Worm (Caenorhabditis elegans) whole organism, midembryonic: Measurements from ENCODE around the gene K10C2.2.

Experiments
- T22C8.4 ChIP-seq: fragments of 200-800 bp; sonication (Bioruptor generic); IDR thresholded peaks from 2 replicates; pipeline ENCODE4 v1.3.6; 2022; ENCODE audit warnings: missing genetic modification characterization, missing compliant biosample characterization
- cog-1 ChIP-seq: sonication (generic microtip); optimal IDR thresholded peaks from 2 replicates; lab custom pipeline; 2016; ENCODE audit warnings: missing genetic modification characterization, missing compliant biosample characterization
- flt-1 ChIP-seq: fragments of 200-800 bp; sonication (Bioruptor generic); IDR thresholded peaks from 2 replicates; pipeline ENCODE4 v1.3.6; 2022; ENCODE audit warnings: missing genetic modification characterization, missing compliant biosample characterization
- klf-2 ChIP-seq: fragments of 200-800 bp; sonication (Bioruptor generic); conservative IDR thresholded peaks from 2 replicates; pipeline ENCODE4 v1.3.6; 2022; ENCODE audit warnings: missing genetic modification reagents, missing genetic modification characterization, missing compliant biosample characterization
- med-1 ChIP-seq: sonication (generic microtip); optimal IDR thresholded peaks from 2 replicates; lab custom pipeline; 2017; ENCODE audit warnings: missing genetic modification characterization, mild to moderate bottlenecking, missing compliant biosample characterization, antibody characterized with exemption, missing genetic modification reagents; ENCODE audit not compliant: insufficient read depth
- ref-1 ChIP-seq: fragments of 200-800 bp; sonication (Bioruptor generic); conservative IDR thresholded peaks from 2 replicates; pipeline ENCODE4 v1.3.6; 2022; ENCODE audit warnings: missing genetic modification reagents, missing genetic modification characterization, missing compliant biosample characterization
- tab-1 ChIP-seq: fragments of 200-800 bp; sonication (Bioruptor generic); IDR thresholded peaks from 2 replicates; pipeline ENCODE4 v1.3.6; 2022; ENCODE audit warnings: missing genetic modification characterization, missing compliant biosample characterization
- ztf-23 ChIP-seq: fragments of 200-800 bp; sonication (Bioruptor generic); IDR thresholded peaks from 2 replicates; pipeline ENCODE4 v1.3.6; 2022; ENCODE audit warnings: missing genetic modification reagents, missing genetic modification characterization, missing compliant biosample characterization
- ztf-29 ChIP-seq: fragments of 200-800 bp; sonication (Bioruptor generic); IDR thresholded peaks from 2 replicates; pipeline ENCODE4 v1.3.6; 2022; ENCODE audit warnings: missing genetic modification reagents, missing genetic modification characterization, missing compliant biosample characterization

K10C2.2 gene

DNA sequence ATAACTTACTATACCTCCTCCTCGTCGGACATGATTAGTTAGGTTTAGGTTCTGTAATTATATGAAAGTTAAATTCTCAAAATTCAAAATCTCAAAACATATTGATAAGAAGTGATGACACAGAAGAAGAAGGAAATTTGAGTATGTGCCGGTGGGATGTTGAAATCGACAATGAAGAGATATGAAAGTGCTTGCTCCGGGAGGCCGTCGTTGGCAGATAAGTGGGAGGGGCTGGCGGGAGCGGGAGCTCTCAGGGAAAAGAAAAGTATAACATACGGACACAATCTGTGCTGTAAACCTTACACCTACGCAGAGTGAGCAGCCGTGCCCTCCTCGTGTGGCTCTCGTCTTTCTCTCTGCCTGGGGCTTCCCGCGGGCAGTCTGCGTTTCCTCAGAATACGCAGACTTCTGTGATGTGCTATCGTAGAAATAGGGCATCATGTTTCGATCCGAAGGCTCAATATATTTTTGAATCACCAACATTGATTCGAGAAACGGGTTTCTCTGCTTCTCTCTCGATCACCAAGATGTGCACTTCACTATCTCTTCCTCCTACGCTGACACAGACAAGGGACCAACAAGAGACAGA is 23.3 kb downstream of the K10C2.2 start, which contains the start of gene mup-2:
mup-2 (minus strand) TSS at position 51 of the 589 bp plus-strand sequence.
- TF ChIP-seq flt-1 (GFP tag; lab: Robert Waterston, UW) (no peak), ztf-23 (0 out of 2 replicates have a peak, but pooled peaks have one; percentile 30), T22C8.4 (GFP tag; lab: Robert Waterston, UW) (no peak), ztf-29 (GFP tag; lab: Robert Waterston, UW) (no peak), tab-1 (no peak), med-1 (GFP tag; lab: Kevin White, UChicago) (no peak), ref-1 (GFP tag; lab: Robert Waterston, UW) (no peak), cog-1 (tag; lab: Kevin White, UChicago) (peak; percentile 61)

DNA sequence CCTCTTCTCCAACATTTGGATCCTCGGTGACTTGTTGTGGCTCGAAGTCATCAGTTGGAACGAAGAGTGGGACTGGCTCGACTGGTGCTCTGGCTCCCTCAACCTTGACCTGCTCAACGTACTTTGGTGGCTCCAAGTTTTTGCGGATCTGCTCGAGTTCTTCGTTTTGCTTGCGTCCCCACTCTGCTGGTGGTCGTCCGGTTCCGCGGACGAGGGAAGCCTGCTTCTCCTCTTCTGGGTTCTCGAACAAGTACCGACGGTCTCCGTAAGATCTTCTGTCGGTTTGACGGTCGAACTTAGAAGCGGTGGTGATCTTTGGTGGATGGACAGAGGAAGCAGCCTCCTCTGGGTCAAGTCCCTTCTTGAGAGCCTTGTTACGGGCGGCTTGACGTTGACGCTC is 24.9 kb downstream of the K10C2.2 start:
- TF ChIP-seq ztf-23 (no peak), med-1 (GFP tag; lab: Kevin White, UChicago) (no peak), cog-1 (tag; lab: Kevin White, UChicago) (no peak), flt-1 (GFP tag; lab: Robert Waterston, UW) (no peak), T22C8.4 (GFP tag; lab: Robert Waterston, UW) (no peak), ref-1 (GFP tag; lab: Robert Waterston, UW) (no peak), ztf-29 (GFP tag; lab: Robert Waterston, UW) (no peak), klf-2 (no peak), tab-1 (no peak)

DNA sequence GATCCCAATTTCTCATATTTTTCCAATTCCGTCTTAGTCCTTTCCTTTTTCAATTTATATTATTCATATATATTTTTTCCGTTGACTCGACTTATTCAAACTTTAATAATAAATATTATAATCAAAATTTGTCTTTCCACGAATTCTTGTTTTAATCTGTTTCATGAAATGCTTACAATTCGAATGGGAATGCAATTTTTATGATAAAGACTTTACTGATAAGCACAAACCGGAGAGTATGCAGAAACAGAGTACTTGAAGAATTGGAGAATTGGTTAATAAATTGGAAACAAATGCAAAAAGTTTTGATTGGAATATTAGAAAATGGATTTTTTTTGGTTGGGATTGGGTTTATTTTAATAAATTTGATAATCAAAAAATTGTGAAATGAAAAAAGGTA is 25.3 kb downstream of the K10C2.2 start:
- TF ChIP-seq ztf-29 (GFP tag; lab: Robert Waterston, UW) (no peak), flt-1 (GFP tag; lab: Robert Waterston, UW) (no peak), klf-2 (no peak), T22C8.4 (GFP tag; lab: Robert Waterston, UW) (no peak), ztf-23 (no peak), ref-1 (GFP tag; lab: Robert Waterston, UW) (no peak), tab-1 (no peak), med-1 (GFP tag; lab: Kevin White, UChicago) (no peak), cog-1 (tag; lab: Kevin White, UChicago) (no peak)

DNA sequence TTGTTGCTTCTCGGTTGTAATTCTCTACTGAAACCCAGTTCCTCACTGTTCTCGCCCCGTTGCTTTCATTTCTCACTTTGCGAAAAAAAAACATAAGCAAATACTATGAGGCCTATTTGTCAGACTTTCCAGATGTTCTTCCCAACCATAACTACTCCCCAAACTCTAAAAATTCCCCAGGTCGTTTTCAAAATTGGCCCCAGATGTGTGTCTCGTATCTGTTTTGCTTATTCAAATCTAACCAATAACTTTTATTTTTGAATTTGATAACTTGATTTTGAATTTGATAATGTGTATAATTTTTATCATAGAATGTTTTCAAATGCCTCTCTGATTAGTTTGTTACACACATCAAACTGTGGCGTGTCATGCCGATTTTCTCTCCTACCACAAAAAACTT is 25.8 kb downstream of the K10C2.2 start:
- TF ChIP-seq med-1 (GFP tag; lab: Kevin White, UChicago) (no peak), flt-1 (GFP tag; lab: Robert Waterston, UW) (no peak), cog-1 (tag; lab: Kevin White, UChicago) (no peak), ztf-23 (no peak), ref-1 (GFP tag; lab: Robert Waterston, UW) (no peak)

DNA sequence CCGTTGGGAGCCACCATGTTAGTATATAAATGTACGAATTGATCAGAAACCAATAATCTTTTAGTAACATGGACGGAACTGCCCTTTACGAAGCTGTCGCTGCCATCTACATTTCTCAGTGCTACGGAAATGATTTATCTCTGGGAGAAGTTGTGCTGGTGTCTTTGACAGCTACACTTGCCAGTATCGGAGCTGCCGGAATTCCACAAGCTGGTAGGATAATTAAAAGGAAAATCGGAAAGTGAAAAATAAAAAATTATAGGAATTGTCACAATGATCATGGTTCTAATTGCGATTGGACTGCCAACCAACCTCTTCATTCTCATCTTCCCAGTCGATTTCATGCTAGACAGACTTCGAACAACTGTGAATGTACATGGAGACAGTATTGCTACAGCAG is 27.7 kb downstream of the K10C2.2 start:
- TF ChIP-seq ztf-29 (GFP tag; lab: Robert Waterston, UW): no peak
- TF ChIP-seq flt-1 (GFP tag; lab: Robert Waterston, UW): no peak
- TF ChIP-seq med-1 (GFP tag; lab: Kevin White, UChicago): no peak
- TF ChIP-seq T22C8.4 (GFP tag; lab: Robert Waterston, UW): no peak
- TF ChIP-seq ztf-23: no peak
- no peak for TF ChIP-seq cog-1 (tag; lab: Kevin White, UChicago)
- TF ChIP-seq ref-1 (GFP tag; lab: Robert Waterston, UW): no peak
- TF ChIP-seq tab-1: no peak
- TF ChIP-seq klf-2: no peak

DNA sequence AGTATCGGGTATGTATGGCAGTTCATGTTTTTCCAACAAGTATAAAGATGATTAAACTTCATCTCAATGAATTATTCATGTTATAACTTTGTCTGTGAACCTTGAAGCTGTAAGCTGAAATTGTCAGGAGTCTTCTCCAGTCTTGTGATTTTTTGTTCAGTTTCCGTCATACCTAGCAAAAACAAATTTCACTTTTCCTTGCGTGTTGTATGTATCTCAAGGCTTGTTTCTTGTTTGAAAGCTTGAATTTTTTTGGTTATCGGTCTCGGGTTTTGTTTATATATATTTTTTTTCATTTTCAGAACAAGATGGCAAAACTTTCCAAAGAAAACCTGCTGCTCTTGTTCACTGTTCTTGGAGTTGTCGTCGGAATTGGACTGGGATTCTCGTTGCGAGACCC is 30.5 kb downstream of the K10C2.2 start, which contains the start of gene glt-4:
glt-4 (plus strand) TSS at position 301 of the 400 bp plus-strand sequence.
- TF ChIP-seq ztf-23: no peak
- TF ChIP-seq cog-1 (tag; lab: Kevin White, UChicago): no peak
- no peak for TF ChIP-seq ztf-29 (GFP tag; lab: Robert Waterston, UW)
- TF ChIP-seq med-1 (GFP tag; lab: Kevin White, UChicago): no peak
- no peak for TF ChIP-seq ref-1 (GFP tag; lab: Robert Waterston, UW)
- no peak for TF ChIP-seq klf-2
- TF ChIP-seq tab-1: no peak
- TF ChIP-seq flt-1 (GFP tag; lab: Robert Waterston, UW): no peak
- TF ChIP-seq T22C8.4 (GFP tag; lab: Robert Waterston, UW): no peak

DNA sequence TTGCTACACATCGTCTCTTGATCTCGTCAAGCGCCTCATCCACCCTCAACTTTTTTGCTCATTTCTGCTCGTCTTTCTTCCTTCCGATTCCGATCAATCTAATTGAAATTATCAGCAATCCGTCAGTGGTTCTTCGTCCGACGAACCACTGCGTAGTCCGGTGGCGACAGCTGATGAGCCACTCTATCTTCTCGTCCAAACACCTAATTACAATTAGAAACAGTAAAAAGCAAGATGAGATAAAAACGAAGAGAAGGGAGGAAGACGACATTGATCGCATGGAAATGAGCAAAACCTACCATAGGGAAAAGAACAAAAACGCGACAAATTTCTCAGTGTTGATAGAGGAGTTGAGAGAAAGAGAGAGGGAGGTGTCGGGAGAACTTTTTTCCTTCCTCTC is 34.1 kb downstream of the K10C2.2 start:
- TF ChIP-seq tab-1: no peak
- TF ChIP-seq flt-1 (GFP tag; lab: Robert Waterston, UW): no peak
- no peak for TF ChIP-seq med-1 (GFP tag; lab: Kevin White, UChicago)
- TF ChIP-seq cog-1 (tag; lab: Kevin White, UChicago): no peak
- no peak for TF ChIP-seq klf-2
- no peak for TF ChIP-seq ztf-29 (GFP tag; lab: Robert Waterston, UW)
- TF ChIP-seq ztf-23: no peak
- no peak for TF ChIP-seq ref-1 (GFP tag; lab: Robert Waterston, UW)
- no peak for TF ChIP-seq T22C8.4 (GFP tag; lab: Robert Waterston, UW)

DNA sequence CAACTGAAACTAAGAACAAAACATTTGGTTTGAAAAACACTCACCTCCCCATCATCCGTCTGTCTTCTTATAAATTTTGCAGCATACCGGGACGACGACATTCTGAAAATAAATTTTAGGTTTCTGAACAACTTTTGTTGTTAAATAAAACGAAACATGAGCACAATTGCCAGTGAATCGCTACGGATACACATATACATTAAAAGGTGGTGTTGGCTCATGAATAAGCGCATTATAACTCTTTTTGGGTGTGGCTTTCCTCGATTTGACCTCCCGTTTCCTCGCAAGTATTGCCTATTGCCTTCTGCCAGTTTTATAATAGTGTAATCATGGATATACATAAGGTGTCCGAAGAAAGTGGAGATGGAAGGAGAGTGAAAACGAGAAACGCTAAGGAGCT is 42.1 kb downstream of the K10C2.2 start, which contains the start of gene igcm-2:
igcm-2 (minus strand) TSS at position 101 of the 400 bp plus-strand sequence.
- TF ChIP-seq T22C8.4 (GFP tag; lab: Robert Waterston, UW) (no peak), ztf-29 (GFP tag; lab: Robert Waterston, UW) (no peak), tab-1 (no peak), flt-1 (GFP tag; lab: Robert Waterston, UW) (no peak), ztf-23 (no peak), ref-1 (GFP tag; lab: Robert Waterston, UW) (no peak), cog-1 (tag; lab: Kevin White, UChicago) (no peak), klf-2 (no peak), med-1 (GFP tag; lab: Kevin White, UChicago) (no peak)

DNA sequence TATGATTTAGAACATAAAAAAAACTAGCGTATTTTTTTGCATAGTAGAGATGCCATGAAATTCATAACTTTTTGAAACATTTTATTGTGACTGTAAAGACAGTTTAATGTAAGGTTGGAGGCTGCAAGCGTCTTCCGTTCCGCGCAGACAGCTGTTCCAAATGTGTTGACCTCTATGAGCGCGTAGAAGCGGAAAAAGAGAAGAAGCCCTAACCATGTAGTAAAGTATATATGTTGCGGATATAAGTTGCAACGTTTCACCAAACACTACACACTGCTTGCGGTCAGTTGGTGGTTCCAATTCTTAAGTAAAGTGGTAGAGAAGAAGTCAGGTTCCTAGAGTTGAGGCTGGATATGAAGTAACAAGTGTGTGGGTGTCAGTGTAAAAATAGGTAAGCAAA is 44.9 kb downstream of the K10C2.2 start:
- TF ChIP-seq ztf-29 (GFP tag; lab: Robert Waterston, UW) (no peak), ztf-23 (no peak), flt-1 (GFP tag; lab: Robert Waterston, UW) (no peak), ref-1 (GFP tag; lab: Robert Waterston, UW) (no peak), cog-1 (tag; lab: Kevin White, UChicago) (no peak), tab-1 (no peak), med-1 (GFP tag; lab: Kevin White, UChicago) (no peak), T22C8.4 (GFP tag; lab: Robert Waterston, UW) (no peak), klf-2 (no peak)
